Fruit fly (Drosophila melanogaster) whole organism, embryonic: ENCODE data around the gene tai.
A peak's percentile ranks its signal among the peaks of the same experiment; 100 is the strongest.

Source experiments
- Awh ChIP-seq: fragments of 200-800 bp; sonication (Bioruptor generic); IDR thresholded peaks from 2 replicates; pipeline ENCODE4, ENCODE4 v1.3.6; 2022; ENCODE audit warnings: missing biosample characterization, missing genetic modification characterization
- BEAF-32 ChIP-seq: fragments of 200-800 bp; sonication (Bioruptor generic); optimal IDR thresholded peaks from 3 replicates; lab custom pipeline; 2017; ENCODE audit warnings: missing biosample characterization, missing genetic modification characterization, mild to moderate bottlenecking, moderate library complexity, missing genetic modification reagents
- BtbVII ChIP-seq: fragments of 200-800 bp; sonication (Bioruptor generic); optimal IDR thresholded peaks from 3 replicates; lab custom pipeline; 2017; ENCODE audit warnings: missing biosample characterization, mild to moderate bottlenecking, missing genetic modification characterization
- C15 ChIP-seq: fragments of 200-800 bp; sonication (Bioruptor generic); IDR thresholded peaks from 3 replicates; pipeline ENCODE4 v1.3.6; 2022; ENCODE audit warnings: missing biosample characterization, missing genetic modification characterization
- CG10147 ChIP-seq: fragments of 200-800 bp; sonication (Bioruptor generic); optimal IDR thresholded peaks from 2 replicates; lab custom pipeline; 2019; ENCODE audit warnings: missing biosample characterization, mild to moderate bottlenecking, missing genetic modification characterization, moderate library complexity
- CG12219 ChIP-seq: fragments of 200-800 bp; sonication (Bioruptor generic); optimal IDR thresholded peaks from 3 replicates; lab custom pipeline; 2018; ENCODE audit warnings: missing biosample characterization, mild to moderate bottlenecking, missing genetic modification characterization
- CG12769 ChIP-seq: fragments of 200-800 bp; sonication (Bioruptor generic); optimal IDR thresholded peaks from 2 replicates; lab custom pipeline; 2019; ENCODE audit warnings: missing biosample characterization, mild to moderate bottlenecking, missing genetic modification characterization, moderate library complexity
- CG17568 ChIP-seq: fragments of 200-800 bp; sonication (Bioruptor generic); optimal IDR thresholded peaks from 2 replicates; lab custom pipeline; 2018; ENCODE audit warnings: missing biosample characterization, mild to moderate bottlenecking, missing genetic modification characterization, moderate library complexity
- CG17829 ChIP-seq: fragments of 200-800 bp; optimal IDR thresholded peaks from 2 replicates; lab custom pipeline; 2019; ENCODE audit warnings: missing biosample characterization, mild to moderate bottlenecking, missing genetic modification characterization, moderate library complexity
- CG2116 ChIP-seq: fragments of 200-800 bp; sonication (Bioruptor generic); optimal IDR thresholded peaks from 3 replicates; lab custom pipeline; 2018; ENCODE audit warnings: missing biosample characterization, mild to moderate bottlenecking, missing genetic modification characterization
- CG2889 ChIP-seq: fragments of 200-800 bp; sonication (Bioruptor generic); IDR thresholded peaks from 3 replicates; pipeline ENCODE4 v1.3.6; 2022; ENCODE audit warnings: missing biosample characterization, missing genetic modification characterization
- CG31388 ChIP-seq: fragments of 200-800 bp; sonication (Bioruptor generic); optimal IDR thresholded peaks from 2 replicates; lab custom pipeline; 2016; ENCODE audit warnings: missing biosample characterization, missing genetic modification characterization
- CG3163 ChIP-seq: fragments of 200-800 bp; sonication (Bioruptor generic); optimal IDR thresholded peaks from 3 replicates; lab custom pipeline; 2016; ENCODE audit warnings: missing biosample characterization, missing genetic modification characterization
- CG3407 ChIP-seq: fragments of 200-800 bp; sonication (Bioruptor generic); optimal IDR thresholded peaks from 2 replicates; lab custom pipeline; 2018; ENCODE audit warnings: missing biosample characterization, mild to moderate bottlenecking, missing genetic modification characterization
- CG3726 ChIP-seq: fragments of 200-800 bp; sonication (Bioruptor generic); IDR thresholded peaks from 3 replicates; pipeline ENCODE4, ENCODE4 v1.3.6; 2022; ENCODE audit warnings: missing biosample characterization, missing genetic modification characterization
- CG8359 ChIP-seq: fragments of 200-800 bp; sonication (Bioruptor generic); optimal IDR thresholded peaks from 2 replicates; lab custom pipeline; 2017; ENCODE audit warnings: missing biosample characterization, mild to moderate bottlenecking, missing genetic modification characterization, borderline replicate concordance
- CG8924 ChIP-seq: fragments of 200-800 bp; optimal IDR thresholded peaks from 3 replicates; lab custom pipeline; 2019; ENCODE audit warnings: missing biosample characterization, mild to moderate bottlenecking, missing genetic modification characterization, moderate library complexity
- D19B ChIP-seq: fragments of 200-800 bp; sonication (Bioruptor generic); optimal IDR thresholded peaks from 2 replicates; lab custom pipeline; 2017; ENCODE audit warnings: missing biosample characterization, mild to moderate bottlenecking, missing genetic modification characterization
- Dll ChIP-seq: fragments of 200-800 bp; sonication (Bioruptor generic); IDR thresholded peaks from 4 replicates; pipeline ENCODE4 v1.3.6; 2022; ENCODE audit warnings: missing biosample characterization, missing genetic modification characterization; ENCODE audit not compliant: partially characterized antibody
- Dp ChIP-seq: fragments of 200-800 bp; sonication (Bioruptor generic); optimal IDR thresholded peaks from 2 replicates; lab custom pipeline; 2018; ENCODE audit warnings: missing biosample characterization, mild to moderate bottlenecking, missing genetic modification characterization, moderate library complexity
- E2f1 ChIP-seq: fragments of 200-800 bp; sonication (Bioruptor generic); IDR thresholded peaks from 2 replicates; pipeline ENCODE4 v1.3.6; 2022; ENCODE audit warnings: missing biosample characterization, missing genetic modification characterization
- Elba2 ChIP-seq: fragments of 200-800 bp; sonication (Bioruptor generic); optimal IDR thresholded peaks from 3 replicates; lab custom pipeline; 2016; ENCODE audit warnings: missing biosample characterization, missing genetic modification characterization
- Hey ChIP-seq: fragments of 200-800 bp; sonication (Bioruptor generic); optimal IDR thresholded peaks from 3 replicates; lab custom pipeline; 2018; ENCODE audit warnings: missing biosample characterization, mild to moderate bottlenecking, missing genetic modification characterization
- MBD-R2 ChIP-seq: fragments of 200-800 bp; sonication (Bioruptor generic); IDR thresholded peaks from 2 replicates; pipeline ENCODE4 v1.3.6; 2022; ENCODE audit warnings: missing biosample characterization, missing genetic modification characterization
- NC2α ChIP-seq: fragments of 200-800 bp; sonication (Bioruptor generic); optimal IDR thresholded peaks from 2 replicates; lab custom pipeline; 2016; ENCODE audit warnings: missing biosample characterization, missing genetic modification characterization
- NFAT ChIP-seq: fragments of 200-800 bp; sonication (Bioruptor generic); IDR thresholded peaks from 2 replicates; pipeline ENCODE4 v1.3.6; 2022; ENCODE audit warnings: missing biosample characterization, missing genetic modification characterization
- Sin3A ChIP-seq: fragments of >200 bp; optimal IDR thresholded peaks from 2 replicates; lab custom pipeline; 2018
- Sox100B ChIP-seq: fragments of 200-800 bp; sonication (Bioruptor generic); optimal IDR thresholded peaks from 3 replicates; lab custom pipeline; 2018; ENCODE audit warnings: missing biosample characterization, mild to moderate bottlenecking, missing genetic modification characterization
- ac ChIP-seq: fragments of 200-800 bp; sonication (Bioruptor generic); optimal IDR thresholded peaks from 3 replicates; lab custom pipeline; 2017; ENCODE audit warnings: missing biosample characterization, mild to moderate bottlenecking, missing genetic modification characterization
- ara ChIP-seq: fragments of 200-800 bp; sonication (Bioruptor generic); IDR thresholded peaks from 2 replicates; pipeline ENCODE4 v1.3.6; 2022; ENCODE audit warnings: missing biosample characterization, missing genetic modification characterization
- chif ChIP-seq, 2 experiments: fragments of 200-800 bp; sonication (Bioruptor generic); optimal IDR thresholded peaks; 3 replicates each; lab custom pipeline; 2016; ENCODE audit warnings: missing biosample characterization in 2 of 2, missing genetic modification characterization in 2 of 2
- chinmo ChIP-seq: fragments of 200-800 bp; sonication (Bioruptor generic); IDR thresholded peaks from 4 replicates; pipeline ENCODE4 v1.3.6; 2022; ENCODE audit warnings: missing biosample characterization, missing genetic modification characterization; ENCODE audit not compliant: partially characterized antibody
- crc ChIP-seq: fragments of 200-800 bp; sonication (Bioruptor generic); optimal IDR thresholded peaks from 2 replicates; lab custom pipeline; 2016; ENCODE audit warnings: missing biosample characterization, missing genetic modification characterization
- ems ChIP-seq: fragments of 200-800 bp; sonication (Bioruptor generic); optimal IDR thresholded peaks from 3 replicates; lab custom pipeline; 2016; ENCODE audit warnings: missing biosample characterization, missing genetic modification characterization
- esg ChIP-seq: fragments of 200-800 bp; sonication (Bioruptor generic); conservative IDR thresholded peaks from 2 replicates; pipeline ENCODE4 v1.3.6; 2022; ENCODE audit warnings: missing biosample characterization, missing genetic modification characterization
- fd3F ChIP-seq: fragments of 200-800 bp; sonication (Bioruptor generic); optimal IDR thresholded peaks from 2 replicates; lab custom pipeline; 2018; ENCODE audit warnings: missing biosample characterization, mild to moderate bottlenecking, missing genetic modification characterization, moderate library complexity
- fru ChIP-seq: fragments of >200 bp; optimal IDR thresholded peaks from 2 replicates; lab custom pipeline; 2017
- jing ChIP-seq: fragments of 200-800 bp; sonication (Bioruptor generic); optimal IDR thresholded peaks from 2 replicates; lab custom pipeline; 2018; ENCODE audit warnings: missing biosample characterization, mild to moderate bottlenecking, missing genetic modification characterization
- nerfin-2 ChIP-seq: fragments of 200-800 bp; sonication (Bioruptor generic); IDR thresholded peaks from 2 replicates; pipeline ENCODE4 v1.3.6; 2022; ENCODE audit warnings: missing biosample characterization, missing genetic modification characterization; ENCODE audit not compliant: partially characterized antibody
- onecut ChIP-seq: fragments of 200-800 bp; sonication (Bioruptor generic); IDR thresholded peaks from 2 replicates; pipeline ENCODE4 v1.3.6; 2022; ENCODE audit warnings: missing biosample characterization, missing genetic modification characterization
- pan ChIP-seq, 4 experiments: fragments of >200 bp in 3 of 4; fragments of 200-800 bp in 1 of 4; sonication (Bioruptor generic) in 1 of 4; optimal IDR thresholded peaks in 3 of 4; IDR thresholded peaks in 1 of 4; 2 replicates each; pipeline versions ENCODE4 v1.3.6 to Lab custom; 2017 to 2022; ENCODE audit warnings: missing biosample characterization in 2 of 4, missing genetic modification characterization in 2 of 4, mixed read lengths in 1 of 4
- pum ChIP-seq: fragments of 200-800 bp; sonication (Bioruptor generic); optimal IDR thresholded peaks from 2 replicates; lab custom pipeline; 2016; ENCODE audit warnings: missing biosample characterization, missing genetic modification characterization
- pzg ChIP-seq: fragments of 200-800 bp; sonication (Bioruptor generic); optimal IDR thresholded peaks from 3 replicates; lab custom pipeline; 2018; ENCODE audit warnings: missing biosample characterization, mild to moderate bottlenecking, missing genetic modification characterization, moderate library complexity
- schlank ChIP-seq: fragments of 200-800 bp; sonication (Bioruptor generic); optimal IDR thresholded peaks from 2 replicates; lab custom pipeline; 2018; ENCODE audit warnings: missing biosample characterization, mild to moderate bottlenecking, missing genetic modification characterization
- sens ChIP-seq: fragments of 200-800 bp; sonication (Bioruptor generic); peaks from one replicate; lab custom pipeline; 2016; ENCODE audit warnings: missing biosample characterization, missing genetic modification characterization
- sim ChIP-seq: fragments of 200-800 bp; sonication (Bioruptor generic); IDR thresholded peaks from 2 replicates; pipeline ENCODE4 v1.3.6; 2022; ENCODE audit warnings: missing biosample characterization, missing genetic modification characterization
- sisA ChIP-seq: fragments of 200-800 bp; sonication (Bioruptor generic); IDR thresholded peaks from 2 replicates; pipeline ENCODE4 v1.3.6; 2022; ENCODE audit warnings: missing biosample characterization, missing genetic modification characterization
- slbo ChIP-seq: fragments of 200-800 bp; sonication (Bioruptor generic); IDR thresholded peaks from 2 replicates; pipeline ENCODE4 v1.3.6; 2022; ENCODE audit warnings: missing biosample characterization, missing genetic modification characterization
- tio ChIP-seq: fragments of 200-800 bp; sonication (Bioruptor generic); optimal IDR thresholded peaks from 2 replicates; lab custom pipeline; 2017; ENCODE audit warnings: missing biosample characterization, missing genetic modification characterization, inconsistent platforms
- ttk ChIP-seq: fragments of 200-800 bp; sonication (Bioruptor generic); IDR thresholded peaks from 2 replicates; pipeline ENCODE4 v2.1.2; 2022; ENCODE audit warnings: missing biosample characterization, missing genetic modification characterization
- zfh1 ChIP-seq: fragments of 200-800 bp; sonication (Bioruptor generic); IDR thresholded peaks from 3 replicates; pipeline ENCODE4 v1.3.6; 2022; ENCODE audit warnings: missing biosample characterization, missing genetic modification characterization

tai gene

DNA sequence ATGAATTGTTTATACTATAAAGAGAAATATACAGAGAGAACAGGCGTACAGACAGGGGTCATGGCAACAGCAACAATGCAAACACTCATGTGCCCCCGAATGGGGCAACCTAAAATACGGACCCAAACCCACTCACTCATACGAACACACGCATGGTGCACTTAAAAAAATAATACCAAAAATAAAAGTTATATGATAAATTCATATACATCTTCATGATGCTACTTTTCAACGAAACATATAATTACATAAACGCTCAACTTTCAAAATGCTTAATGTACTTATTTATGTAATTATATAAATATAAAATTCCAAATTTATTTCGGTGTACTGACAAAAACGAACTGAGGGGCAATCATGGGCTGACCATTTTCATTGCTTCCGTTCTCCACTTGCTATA lies 33.4 kb upstream of the tai start (continued):
- TF ChIP-seq sisA (no peak; the same call in 1 of the 2 replicates), E2f1 (GFP tag; lab: Robert Waterston, UW) (peak; percentile 51), NFAT (no peak), sens (GFP tag; lab: Kevin White, UChicago) (peak; percentile 84), nerfin-2 (GFP tag; lab: Robert Waterston, UW) (no peak), Awh (GFP tag; lab: Robert Waterston, UW) (0 out of 2 replicates have a peak, but pooled peaks have one; percentile 56), BEAF-32 (GFP tag; lab: Kevin White, UChicago) (no peak), ttk (GFP tag; lab: Robert Waterston, UW) (peak; percentile 61; the same call in 1 of the 2 replicates), NC2α (no peak), zfh1 (GFP tag; lab: Robert Waterston, UW) (peak; percentile 40; the same call in 1 of the 3 replicates), fru (lab: Kevin White, UChicago) (no peak), Sin3A (no peak), CG3407 (GFP tag; lab: Kevin White, UChicago) (peak; percentile 65), onecut (GFP tag; lab: Robert Waterston, UW) (peak; percentile 61; the same call in 1 of the 2 replicates), CG8359 (peak; percentile 23), CG3726 (0 out of 3 replicates have a peak, but pooled peaks have one; percentile 40), tio (peak; percentile 57), pzg (GFP tag; lab: Kevin White, UChicago) (no peak), schlank (tag; lab: Kevin White, UChicago) (no peak), Hey (tag; lab: Kevin White, UChicago) (no peak), BtbVII (GFP tag; lab: Kevin White, UChicago) (peak; percentile 37), chif (GFP tag; optimal IDR thresholded peaks at IDR 0.05; lab: Kevin White, UChicago) (no peak), CG8924 (tag; lab: Kevin White, UChicago) (peak; percentile 85), jing (peak; percentile 30), chinmo (GFP tag; lab: Robert Waterston, UW) (no peak), slbo (GFP tag; lab: Robert Waterston, UW) (peak; percentile 45), pum (GFP tag; lab: Kevin White, UChicago) (no peak), ara (GFP tag; lab: Robert Waterston, UW) (peak; percentile 78), CG12769 (no peak), CG17568 (peak; percentile 53), CG10147 (GFP tag; lab: Kevin White, UChicago) (peak; percentile 61), CG17829 (tag; lab: Kevin White, UChicago) (peak; percentile 88), CG3163 (GFP tag; lab: Kevin White, UChicago) (no peak), ac (GFP tag; lab: Kevin White, UChicago) (no peak), MBD-R2 (GFP tag; lab: Robert Waterston, UW) (no peak), C15 (GFP tag; lab: Robert Waterston, UW) (no peak), crc (GFP tag; lab: Kevin White, UChicago) (no peak), Dp (GFP tag; lab: Kevin White, UChicago) (no peak), pan (optimal IDR thresholded peaks at IDR 0.05; lab: Kevin White, UChicago) (no peak), pan (GFP tag; optimal IDR thresholded peaks at IDR 0.05 in 1 of 2, IDR thresholded peaks at IDR 0.05 in 1 of 2) (peak in 1 of 2 experiments; percentile 72), CG2116 (peak; percentile 32), CG31388 (GFP tag; lab: Kevin White, UChicago) (peak; percentile 22), sim (GFP tag; lab: Robert Waterston, UW) (peak; percentile 63; the same call in 1 of the 2 replicates), D19B (GFP tag; lab: Kevin White, UChicago) (no peak), Elba2 (GFP tag; lab: Kevin White, UChicago) (no peak), Dll (GFP tag; lab: Robert Waterston, UW) (no peak), fd3F (GFP tag; lab: Kevin White, UChicago) (peak; percentile 30), Sox100B (GFP tag; lab: Kevin White, UChicago) (peak; percentile 79), CG12219 (GFP tag; lab: Kevin White, UChicago) (peak; percentile 36), ems (GFP tag; lab: Kevin White, UChicago) (no peak), CG2889 (no peak), esg (peak; percentile 67)
